Fruit fly (Drosophila melanogaster) S2 (cell line): ENCODE measurements around the gene sdt.

Experiments used
- CG8478 ChIP-seq: fragments of >200 bp; optimal IDR thresholded peaks from 2 replicates; lab custom pipeline; 2018
- CTCF ChIP-seq, 2 experiments: fragments of >200 bp; optimal IDR thresholded peaks; 2 replicates each; lab custom pipeline; 2018

dm6 chrX:8194559-8194958 lies 16.2 kb downstream of the sdt start:
- TF ChIP-seq CTCF (optimal IDR thresholded peaks at IDR 0.05; lab: Kevin White, UChicago) (no peak), CG8478 (lab: Kevin White, UChicago) (no peak)
